Worm (Caenorhabditis elegans) whole organism, late embryonic: ENCODE results near the gene fbxb-35.
"Not testable (repeated sequence)": the region's sequence is repeated elsewhere in the genome, so short reads cannot be mapped to it uniquely, and the experiment has no call there.

Source experiments
- C38D4.7 ChIP-seq: fragments of 200-800 bp; sonication (Bioruptor generic); optimal IDR thresholded peaks from 2 replicates; lab custom pipeline; 2018; ENCODE audit warnings: mild to moderate bottlenecking, missing genetic modification characterization, moderate library complexity, missing compliant biosample characterization
- K09A11.1 ChIP-seq: sonication (generic microtip); optimal IDR thresholded peaks from 2 replicates; lab custom pipeline; 2017; ENCODE audit warnings: antibody characterized with exemption, mild to moderate bottlenecking, missing genetic modification characterization, missing compliant biosample characterization; ENCODE audit not compliant: insufficient read depth
- T23F11.4 ChIP-seq: fragments of 200-800 bp; sonication (Bioruptor generic); optimal IDR thresholded peaks from 2 replicates; lab custom pipeline; 2018; ENCODE audit warnings: mild to moderate bottlenecking, missing genetic modification characterization, missing compliant biosample characterization
- ama-1 ChIP-seq: fragments of 150-350 bp; optimal IDR thresholded peaks from 2 replicates; lab custom pipeline; 2014
- ceh-19 ChIP-seq: fragments of 200-800 bp; sonication (Bioruptor generic); optimal IDR thresholded peaks from 2 replicates; lab custom pipeline; 2018; ENCODE audit warnings: mild to moderate bottlenecking, missing genetic modification characterization, missing compliant biosample characterization
- ceh-22 ChIP-seq: sonication (generic microtip); optimal IDR thresholded peaks from 2 replicates; lab custom pipeline; 2017; ENCODE audit warnings: missing biosample characterization, missing genetic modification characterization
- ceh-24 ChIP-seq: sonication (generic microtip); optimal IDR thresholded peaks from 2 replicates; lab custom pipeline; 2016; ENCODE audit warnings: mild to moderate bottlenecking, missing genetic modification characterization, missing compliant biosample characterization
- ceh-30 ChIP-seq: fragments of 150-350 bp; optimal IDR thresholded peaks from 2 replicates; lab custom pipeline; 2014; ENCODE audit warnings: missing biosample characterization, missing genetic modification characterization
- ceh-31 ChIP-seq: sonication (generic microtip); optimal IDR thresholded peaks from 2 replicates; lab custom pipeline; 2016; ENCODE audit warnings: missing genetic modification characterization, missing compliant biosample characterization
- ceh-45 ChIP-seq: fragments of 200-800 bp; sonication (Bioruptor generic); IDR thresholded peaks from 2 replicates; pipeline ENCODE4 v1.3.6; 2022; ENCODE audit warnings: missing genetic modification reagents, missing genetic modification characterization, missing compliant biosample characterization
- ceh-9 ChIP-seq: sonication (generic microtip); optimal IDR thresholded peaks from 2 replicates; lab custom pipeline; 2016; ENCODE audit warnings: mild to moderate bottlenecking, missing genetic modification characterization, inconsistent platforms, missing compliant biosample characterization
- che-1 ChIP-seq: sonication (generic microtip); optimal IDR thresholded peaks from 2 replicates; lab custom pipeline; 2016; ENCODE audit warnings: mild to moderate bottlenecking, missing genetic modification characterization, missing compliant biosample characterization
- dmd-4 ChIP-seq: sonication (generic microtip); optimal IDR thresholded peaks from 2 replicates; lab custom pipeline; 2016; ENCODE audit warnings: borderline replicate concordance, missing genetic modification characterization, missing compliant biosample characterization
- dve-1 ChIP-seq: sonication (generic microtip); optimal IDR thresholded peaks from 2 replicates; lab custom pipeline; 2017; ENCODE audit warnings: antibody characterized with exemption, mild to moderate bottlenecking, missing genetic modification characterization, missing compliant biosample characterization
- eyg-1 ChIP-seq: sonication (generic microtip); optimal IDR thresholded peaks from 2 replicates; lab custom pipeline; 2016; ENCODE audit warnings: missing genotype, missing genetic modification characterization, missing compliant biosample characterization
- fkh-6 ChIP-seq: sonication (generic microtip); optimal IDR thresholded peaks from 2 replicates; lab custom pipeline; 2016; ENCODE audit warnings: missing genetic modification characterization, missing compliant biosample characterization
- madf-2 ChIP-seq: sonication (generic microtip); optimal IDR thresholded peaks from 2 replicates; lab custom pipeline; 2017; ENCODE audit warnings: missing genetic modification characterization, missing compliant biosample characterization
- nfya-1 ChIP-seq: sonication (generic microtip); optimal IDR thresholded peaks from 2 replicates; lab custom pipeline; 2017; ENCODE audit warnings: missing genetic modification characterization, mild to moderate bottlenecking, missing compliant biosample characterization, antibody characterized with exemption, moderate library complexity
- nhr-232 ChIP-seq: sonication (generic microtip); optimal IDR thresholded peaks from 2 replicates; lab custom pipeline; 2016; ENCODE audit warnings: missing genetic modification characterization, missing compliant biosample characterization
- pat-9 ChIP-seq: fragments of 200-800 bp; sonication (Bioruptor generic); optimal IDR thresholded peaks from 2 replicates; lab custom pipeline; 2018; ENCODE audit warnings: mild to moderate bottlenecking, missing genetic modification characterization, moderate library complexity, missing compliant biosample characterization
- pax-1 ChIP-seq: fragments of 150-350 bp; optimal IDR thresholded peaks from 2 replicates; lab custom pipeline; 2014; ENCODE audit warnings: missing biosample characterization, missing genetic modification characterization
- pha-2 ChIP-seq: sonication (generic microtip); optimal IDR thresholded peaks from 2 replicates; lab custom pipeline; 2017; ENCODE audit warnings: mild to moderate bottlenecking, missing genetic modification characterization, missing compliant biosample characterization
- pros-1 ChIP-seq: fragments of 150-350 bp; optimal IDR thresholded peaks from 2 replicates; lab custom pipeline; 2014; ENCODE audit warnings: missing biosample characterization, missing genetic modification reagents, missing genetic modification characterization
- rnt-1 ChIP-seq: sonication (generic microtip); optimal IDR thresholded peaks from 2 replicates; lab custom pipeline; 2016; ENCODE audit warnings: missing genetic modification characterization, missing compliant biosample characterization
- sdc-2 ChIP-seq: sonication (generic microtip); optimal IDR thresholded peaks from 2 replicates; lab custom pipeline; 2016; ENCODE audit warnings: missing genotype, missing genetic modification characterization, missing compliant biosample characterization
- sox-4 ChIP-seq: sonication (generic microtip); optimal IDR thresholded peaks from 2 replicates; lab custom pipeline; 2017; ENCODE audit warnings: mild to moderate bottlenecking, missing genetic modification characterization, inconsistent platforms, missing compliant biosample characterization
- tbx-2 ChIP-seq: sonication (generic microtip); optimal IDR thresholded peaks from 2 replicates; lab custom pipeline; 2016; ENCODE audit warnings: missing genetic modification characterization, missing compliant biosample characterization
- tbx-7 ChIP-seq: sonication (generic microtip); optimal IDR thresholded peaks from 2 replicates; lab custom pipeline; 2016; ENCODE audit warnings: missing genotype, missing genetic modification characterization, missing compliant biosample characterization
- unc-3 ChIP-seq, 2 experiments: fragments of 200-800 bp in 1 of 2; sonication (Bioruptor generic) in 1 of 2; sonication (generic microtip) in 1 of 2; conservative IDR thresholded peaks in 1 of 2; optimal IDR thresholded peaks in 1 of 2; 2 replicates each; pipeline versions ENCODE4 v1.3.6 to Lab custom; 2016 to 2022; ENCODE audit warnings: missing compliant biosample characterization in 2 of 2, missing genetic modification characterization in 2 of 2, missing genetic modification reagents in 1 of 2
- unc-42 ChIP-seq: sonication (generic microtip); optimal IDR thresholded peaks from 2 replicates; lab custom pipeline; 2016; ENCODE audit warnings: missing genotype, missing genetic modification characterization, missing compliant biosample characterization
- unc-55 ChIP-seq: sonication (generic microtip); optimal IDR thresholded peaks from 2 replicates; lab custom pipeline; 2017; ENCODE audit warnings: missing biosample characterization, missing genetic modification reagents, missing genetic modification characterization
- zip-5 ChIP-seq: sonication (generic microtip); optimal IDR thresholded peaks from 2 replicates; lab custom pipeline; 2016; ENCODE audit warnings: missing genetic modification characterization, missing compliant biosample characterization

fbxb-35 gene

ce11 chrII:2039288-2039687 lies 12.2 kb upstream of the fbxb-35 start, which contains the start of gene bath-19:
Gene bath-19 (minus strand): TSS chrII:2039388.
- TF ChIP-seq tbx-7 (tag; lab: Kevin White, UChicago): no peak
- TF ChIP-seq eyg-1 (tag; lab: Kevin White, UChicago): no peak
- no peak for TF ChIP-seq ceh-30 (tag; lab: Kevin White, UChicago)
- TF ChIP-seq unc-55 (GFP tag; lab: Kevin White, UChicago): no peak
- TF ChIP-seq pax-1: no peak
- TF ChIP-seq pat-9 (tag; lab: Kevin White, UChicago): no peak
- no peak for TF ChIP-seq madf-2 (tag; lab: Kevin White, UChicago)
- TF ChIP-seq dve-1 (tag; lab: Kevin White, UChicago): no peak
- TF ChIP-seq nhr-232: no peak
- TF ChIP-seq ceh-22 (tag; lab: Kevin White, UChicago): no peak
- no peak for TF ChIP-seq T23F11.4 (GFP tag; lab: Kevin White, UChicago)

DNA sequence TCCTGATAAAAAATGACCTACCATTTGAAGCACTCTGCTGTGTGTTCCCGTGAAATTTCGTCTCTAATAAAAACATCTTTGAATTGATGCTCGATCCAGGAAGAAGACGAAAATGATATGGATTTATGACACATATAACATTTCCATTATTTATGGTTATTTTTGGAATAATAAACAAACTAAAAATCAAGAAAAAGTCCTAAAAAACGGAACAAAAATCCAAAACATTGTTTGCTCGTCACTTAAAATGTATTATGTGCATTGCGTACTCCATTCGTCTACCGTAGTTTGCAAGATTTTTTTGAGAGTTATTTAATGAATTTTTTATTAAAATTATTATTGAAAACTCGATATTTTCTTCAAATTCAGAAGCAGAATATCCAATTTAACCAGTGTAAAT lies 9.0 kb upstream of the fbxb-35 start, which contains the start of gene bath-20:
Gene bath-20, minus strand, starts transcription at position 101 of the 400 bp plus-strand sequence.
- TF ChIP-seq C38D4.7: no peak
- TF ChIP-seq rnt-1 (tag; lab: Kevin White, UChicago): no peak
- no peak for TF ChIP-seq fkh-6 (tag; lab: Kevin White, UChicago)
- TF ChIP-seq ceh-19 (GFP tag; lab: Kevin White, UChicago): no peak
- no peak for TF ChIP-seq sox-4 (tag; lab: Kevin White, UChicago)
- TF ChIP-seq ceh-31 (tag; lab: Kevin White, UChicago): no peak
- no peak for TF ChIP-seq ceh-45 (GFP tag; lab: Robert Waterston, UW)
- TF ChIP-seq pha-2: no peak
- no peak for TF ChIP-seq K09A11.1 (tag; lab: Kevin White, UChicago)
- no peak for TF ChIP-seq ceh-30 (tag; lab: Kevin White, UChicago)
- TF ChIP-seq che-1: no peak
- no peak for TF ChIP-seq zip-5 (tag; lab: Kevin White, UChicago)
- no peak for TF ChIP-seq tbx-2 (tag; lab: Kevin White, UChicago)
- TF ChIP-seq, all 69 proteins: peak for 0

ce11 chrII:2045505-2045904 lies 6.0 kb upstream of the fbxb-35 start, which contains the start of gene bath-24:
Gene bath-24 (minus strand): TSS chrII:2045605.
- TF ChIP-seq tbx-2 (tag; lab: Kevin White, UChicago) (no peak), sdc-2 (no peak), unc-55 (GFP tag; lab: Kevin White, UChicago) (no peak), dmd-4 (tag; lab: Kevin White, UChicago) (no peak)

DNA sequence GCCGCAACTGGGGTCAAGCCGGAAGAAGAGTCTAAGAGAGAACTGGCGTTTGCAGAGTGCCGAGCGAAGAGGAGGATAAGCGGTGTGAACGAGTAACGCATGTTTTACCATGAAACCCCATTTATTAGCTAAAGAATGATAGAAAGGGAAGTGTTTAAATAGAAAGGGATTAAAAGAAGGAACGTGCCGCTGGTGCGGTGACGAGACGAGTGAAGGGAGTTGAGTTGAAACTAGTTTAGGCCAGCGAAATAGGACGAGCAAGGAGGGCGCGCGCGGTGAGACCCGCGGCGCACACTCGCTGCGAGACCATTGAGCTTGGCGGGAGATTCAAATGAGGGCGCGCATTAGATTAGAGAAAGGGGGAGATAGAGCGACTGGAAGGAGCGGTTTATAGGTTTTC lies 4.9 kb upstream of the fbxb-35 start, which contains the start of gene math-1:
Gene math-1, minus strand, starts transcription at position 101 of the 400 bp plus-strand sequence.
- not testable (repeated sequence) for TF ChIP-seq pros-1 (tag; lab: Kevin White, UChicago); tbx-7 (tag; lab: Kevin White, UChicago); ceh-9

DNA sequence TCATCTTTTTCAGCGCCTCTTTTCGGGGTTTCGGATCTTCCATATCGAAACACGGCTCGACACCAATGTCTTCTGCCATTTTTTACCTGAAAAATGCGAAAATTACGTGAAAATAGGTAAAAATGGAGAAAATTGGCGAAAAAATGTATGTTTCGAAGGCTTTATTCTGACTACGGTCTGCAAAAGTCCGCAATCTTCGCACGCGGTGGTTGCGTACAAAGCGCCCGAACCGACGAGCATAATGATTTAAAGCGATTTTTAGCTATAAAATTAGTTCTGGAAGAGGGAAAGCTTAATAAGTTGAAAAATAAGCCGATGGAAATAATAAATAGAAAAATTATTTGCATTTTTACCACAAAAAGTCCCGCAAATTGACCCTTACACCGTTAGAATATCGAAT lies 7.5 kb downstream of the fbxb-35 start, which contains the start of gene F07E5.5:
Gene F07E5.5, minus strand, starts transcription at position 86 of the 400 bp plus-strand sequence.
- peak; percentile 42 for TF ChIP-seq nfya-1 (tag; lab: Kevin White, UChicago)
- TF ChIP-seq ceh-24 (tag; lab: Kevin White, UChicago): no peak
- TF ChIP-seq unc-3 (GFP tag; conservative IDR thresholded peaks at IDR 0.05; lab: Robert Waterston, UW): no peak
- no peak for TF ChIP-seq unc-3 (tag; optimal IDR thresholded peaks at IDR 0.05; lab: Kevin White, UChicago)
- TF ChIP-seq unc-42 (tag; lab: Kevin White, UChicago): peak; percentile 20
- TF ChIP-seq ama-1: no peak
- TF ChIP-seq tbx-2 (tag; lab: Kevin White, UChicago): peak; percentile 1
